Worm (Caenorhabditis elegans): ENCODE results near the gene F45D3.3.
A peak's percentile ranks its signal among the peaks of the same experiment; 100 is the strongest.

DNA sequence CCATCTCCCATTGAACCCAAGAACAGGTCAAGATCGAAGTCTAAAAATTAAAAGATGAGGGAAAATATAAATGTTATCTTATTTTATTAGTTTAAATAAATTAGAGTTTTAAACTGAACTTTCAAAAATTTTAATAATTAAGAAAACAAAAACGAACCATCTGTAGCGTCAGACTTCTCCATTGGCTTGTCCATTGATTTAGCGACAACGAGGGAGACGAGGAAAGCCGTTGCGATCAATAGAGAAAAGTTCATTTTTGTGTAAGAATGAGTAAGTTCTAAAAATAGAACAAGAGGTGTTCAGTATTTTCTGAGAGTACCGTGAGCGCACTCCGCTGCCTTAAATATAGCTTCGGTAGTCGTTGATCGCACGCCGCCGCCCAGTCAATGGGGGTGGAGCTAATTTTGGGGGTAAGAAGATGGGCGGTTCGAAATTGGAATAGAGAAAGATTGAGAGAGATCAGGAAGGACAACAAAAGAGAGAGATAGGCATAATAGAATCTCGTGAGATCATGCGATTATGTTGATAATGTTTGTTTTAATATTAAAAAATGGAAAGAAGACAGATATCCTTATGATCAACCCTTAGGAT lies at the start of gene F45D3.3:
- TF ChIP-seq nhr-102 (tag; optimal IDR thresholded peaks at IDR 0.05) (no peak), ztf-11 (tag; optimal IDR thresholded peaks at IDR 0.05) (no peak), ztf-7 (tag; optimal IDR thresholded peaks at IDR 0.05) (no peak), mep-1 (tag; optimal IDR thresholded peaks at IDR 0.05) (no peak), T26A8.4 (GFP tag; IDR thresholded peaks at IDR 0.05) (no peak), dmd-6 (GFP tag; IDR thresholded peaks at IDR 0.05) (no peak), unc-62 (GFP tag; optimal IDR thresholded peaks at IDR 0.05 in 1 of 2) (no peak), unc-62 (tag; optimal IDR thresholded peaks at IDR 0.05) (no peak), dve-1 (tag; optimal IDR thresholded peaks at IDR 0.05; ENCODE audit: insufficient read depth) (no peak), rbr-2 (tag; optimal IDR thresholded peaks at IDR 0.05) (no peak), pha-4 (GFP tag; IDR thresholded peaks at IDR 0.05) (no peak), pha-4 (tag; optimal IDR thresholded peaks at IDR 0.05) (no peak), lsy-2 (tag; optimal IDR thresholded peaks at IDR 0.05) (no peak), snpc-4 (tag; optimal IDR thresholded peaks at IDR 0.05) (no peak), attf-4 (tag; optimal IDR thresholded peaks at IDR 0.05) (no peak), mdl-1 (tag; optimal IDR thresholded peaks at IDR 0.05) (peak; percentile 18 to 58)

Measured in whole organism, L4 larva.